Worm (Caenorhabditis elegans): ENCODE results near the gene cup-14.

Gene cup-14

DNA sequence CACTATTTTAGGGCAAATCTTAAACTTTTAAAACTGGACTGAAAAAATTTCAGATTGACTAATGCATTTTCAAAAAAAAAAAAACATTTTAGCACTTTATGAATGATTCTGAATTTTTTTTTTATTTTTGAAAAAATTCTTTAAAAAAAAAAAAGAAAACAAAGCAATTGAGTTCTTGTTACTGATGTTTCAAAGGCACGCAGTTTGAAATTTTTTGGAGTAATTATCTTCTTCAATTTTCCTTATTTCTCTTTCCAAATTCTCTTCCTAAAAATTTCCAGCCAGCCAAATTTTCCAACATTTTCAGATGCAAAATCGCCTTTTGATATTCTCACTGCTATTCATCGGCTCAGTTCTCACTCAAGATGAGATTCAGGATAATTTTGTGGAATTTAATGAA is 20.0 kb downstream of the cup-14 start, which contains the start of gene F08G2.8:
F08G2.8 (plus strand) TSS at position 301 of the 400 bp plus-strand sequence.
- TF ChIP-seq R02D3.7 (tag; optimal IDR thresholded peaks at IDR 0.05) (no peak), dve-1 (tag; optimal IDR thresholded peaks at IDR 0.05; ENCODE audit: insufficient read depth) (no peak), duxl-1 (tag; optimal IDR thresholded peaks at IDR 0.05; ENCODE audit: poor library complexity) (no peak), ceh-82 (tag; optimal IDR thresholded peaks at IDR 0.05) (no peak), madf-5 (GFP tag; IDR thresholded peaks at IDR 0.05) (no peak), ztf-7 (tag; optimal IDR thresholded peaks at IDR 0.05) (no peak), ZK337.2 (GFP tag; IDR thresholded peaks at IDR 0.05) (no peak), lin-29 (GFP tag; IDR thresholded peaks at IDR 0.05) (no peak), dmd-6 (GFP tag; IDR thresholded peaks at IDR 0.05) (no peak), jun-1 (tag; optimal IDR thresholded peaks at IDR 0.05) (no peak), mes-2 (tag; optimal IDR thresholded peaks at IDR 0.05; ENCODE audit: poor library complexity, severe bottlenecking) (no peak)

ce11 chrII:13847366-13847765 is 24.7 kb downstream of the cup-14 start:
- TF ChIP-seq aha-1 (tag) (peak; percentile 14), ceh-44 (GFP tag; IDR thresholded peaks at IDR 0.05) (no peak)

- TF ChIP-seq mxl-2 (GFP tag; conservative IDR thresholded peaks at IDR 0.05) (no peak), nhr-42 (GFP tag; IDR thresholded peaks at IDR 0.05) (no peak), ceh-28 (tag; optimal IDR thresholded peaks at IDR 0.05) (no peak), lir-3 (tag; optimal IDR thresholded peaks at IDR 0.05) (no peak), snpc-4 (tag; optimal IDR thresholded peaks at IDR 0.05) (no peak), nhr-237 (tag; optimal IDR thresholded peaks at IDR 0.05) (no peak), dpl-1 (GFP tag; optimal IDR thresholded peaks at IDR 0.05) (peak; percentile 2), lin-15B (tag; optimal IDR thresholded peaks at IDR 0.05) (no peak), unc-62 (GFP tag; optimal IDR thresholded peaks at IDR 0.05 in 1 of 2) (peak in 1 of 2 experiments; percentile 6), unc-62 (tag; optimal IDR thresholded peaks at IDR 0.05) (no peak), dmd-8 (GFP tag; IDR thresholded peaks at IDR 0.05) (no peak), R02D3.7 (tag; optimal IDR thresholded peaks at IDR 0.05) (no peak), nhr-77 (tag; optimal IDR thresholded peaks at IDR 0.05) (peak; percentile 82), unc-39 (tag; optimal IDR thresholded peaks at IDR 0.05) (no peak), daf-19 (GFP tag; conservative IDR thresholded peaks at IDR 0.05) (no peak), madf-9 (GFP tag; conservative IDR thresholded peaks at IDR 0.05) (no peak), fkh-10 (GFP tag; optimal IDR thresholded peaks at IDR 0.05) (no peak), Y48G9A.11 (GFP tag; IDR thresholded peaks at IDR 0.05) (no peak), nhr-76 (tag; optimal IDR thresholded peaks at IDR 0.05) (no peak), Y5F2A.4 (GFP tag; optimal IDR thresholded peaks at IDR 0.05) (no peak), nhr-6 (tag; optimal IDR thresholded peaks at IDR 0.05) (no peak), hlh-11 (tag; optimal IDR thresholded peaks at IDR 0.05) (peak; percentile 61), F37D6.2 (tag; optimal IDR thresholded peaks at IDR 0.05) (no peak), tag-97 (GFP tag; IDR thresholded peaks at IDR 0.05) (no peak), lin-29 (GFP tag; IDR thresholded peaks at IDR 0.05) (no peak), nhr-28 (tag; optimal IDR thresholded peaks at IDR 0.05) (peak; percentile 79), zip-2 (tag; optimal IDR thresholded peaks at IDR 0.05) (no peak), unc-130 (GFP tag; optimal IDR thresholded peaks at IDR 0.05) (no peak), mep-1 (tag; optimal IDR thresholded peaks at IDR 0.05) (peak; percentile 7), daf-16 (GFP tag; optimal IDR thresholded peaks at IDR 0.05) (no peak), daf-16 (tag; optimal IDR thresholded peaks at IDR 0.05) (peak; percentile 72), pqm-1 (tag; optimal IDR thresholded peaks at IDR 0.05) (peak; percentile 89), skn-1 (tag; optimal IDR thresholded peaks at IDR 0.05) (no peak), F26F4.8 (GFP tag; conservative IDR thresholded peaks at IDR 0.05) (no peak), vab-7 (GFP tag; IDR thresholded peaks at IDR 0.05) (no peak), php-3 (GFP tag; IDR thresholded peaks at IDR 0.05) (peak; percentile 88), mes-2 (tag; optimal IDR thresholded peaks at IDR 0.05; ENCODE audit: poor library complexity, severe bottlenecking) (peak; percentile 38), dve-1 (tag; optimal IDR thresholded peaks at IDR 0.05; ENCODE audit: insufficient read depth) (peak; percentile 67), nhr-102 (tag; optimal IDR thresholded peaks at IDR 0.05) (no peak), lim-7 (GFP tag; IDR thresholded peaks at IDR 0.05) (no peak), ama-1 (optimal IDR thresholded peaks at IDR 0.05) (no peak)
Measured at ce11 chrII:13846018-13846417, 26.0 kb downstream of the cup-14 start.

All from whole organism, L4 larva.